Fruit fly (Drosophila melanogaster) whole organism: Measurements from ENCODE around the gene Tbca.

ENCODE experiments used
- CG8478 ChIP-seq: fragments of >200 bp; optimal IDR thresholded peaks from 2 replicates; lab custom pipeline; 2018; ENCODE audit warnings: inconsistent platforms
- Dll ChIP-seq: fragments of >200 bp; optimal IDR thresholded peaks from 2 replicates; lab custom pipeline; 2017
- EcR ChIP-seq, 2 experiments: fragments of >200 bp; optimal IDR thresholded peaks; 2 replicates each; lab custom pipeline; 2017; ENCODE audit warnings: missing biosample characterization in 2 of 2, missing genetic modification characterization in 2 of 2, missing genetic modification reagents in 2 of 2
- pan ChIP-seq: fragments of >200 bp; optimal IDR thresholded peaks from 2 replicates; lab custom pipeline; 2017
- psq ChIP-seq: fragments of >200 bp; optimal IDR thresholded peaks from 2 replicates; lab custom pipeline; 2017
- usp ChIP-seq: fragments of >200 bp; optimal IDR thresholded peaks from 2 replicates; lab custom pipeline; 2017; ENCODE audit warnings: missing biosample characterization, missing genetic modification characterization, mixed read lengths

The Tbca gene

DNA sequence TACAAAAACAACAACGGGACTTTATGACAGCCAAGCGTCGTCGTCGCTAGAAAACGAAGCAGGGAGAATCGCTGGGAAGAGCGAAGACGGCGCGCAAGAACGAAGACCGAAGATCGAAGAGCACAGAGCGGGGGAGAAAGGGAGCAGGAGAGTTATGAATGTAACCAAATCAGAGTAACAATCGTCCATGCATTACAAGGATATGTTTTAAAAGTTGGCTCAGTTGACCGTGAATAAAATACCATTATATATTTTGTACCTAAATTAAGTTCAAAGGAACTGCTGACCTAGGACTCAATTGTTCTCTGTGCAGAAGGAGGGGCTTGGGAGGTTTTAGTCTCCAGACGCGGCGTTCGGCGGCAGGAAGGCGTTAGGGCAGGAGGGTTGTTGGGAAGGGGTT, 21.8 kb upstream of the Tbca start:
- TF ChIP-seq usp (no peak), psq (lab: Kevin White, UChicago) (no peak), pan (lab: Kevin White, UChicago) (no peak), CG8478 (no peak), EcR (GFP tag; optimal IDR thresholded peaks at IDR 0.05; lab: Kevin White, UChicago) (no peak)

DNA sequence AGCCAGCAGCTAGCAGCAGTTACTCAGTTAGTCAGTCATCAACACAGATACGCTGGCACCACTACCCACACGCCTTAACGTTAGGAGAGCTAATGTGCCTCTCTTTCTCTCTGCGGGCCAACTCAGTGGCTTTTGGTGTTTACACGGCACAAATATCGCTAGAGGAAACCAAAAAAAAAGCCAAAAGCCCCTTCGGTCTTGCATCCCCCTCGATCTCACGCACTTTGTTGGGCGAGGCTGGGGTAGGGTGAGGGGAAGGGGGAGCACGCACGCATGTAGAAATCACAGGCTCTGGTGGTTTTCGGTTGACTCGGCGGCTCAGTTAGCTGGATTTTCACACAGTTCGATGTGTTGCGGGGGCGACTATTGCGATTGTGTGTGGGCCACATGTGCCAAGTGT, 21.3 kb upstream of the Tbca start:
- TF ChIP-seq pan (lab: Kevin White, UChicago) (no peak), CG8478 (no peak), usp (no peak), Dll (no peak)

DNA sequence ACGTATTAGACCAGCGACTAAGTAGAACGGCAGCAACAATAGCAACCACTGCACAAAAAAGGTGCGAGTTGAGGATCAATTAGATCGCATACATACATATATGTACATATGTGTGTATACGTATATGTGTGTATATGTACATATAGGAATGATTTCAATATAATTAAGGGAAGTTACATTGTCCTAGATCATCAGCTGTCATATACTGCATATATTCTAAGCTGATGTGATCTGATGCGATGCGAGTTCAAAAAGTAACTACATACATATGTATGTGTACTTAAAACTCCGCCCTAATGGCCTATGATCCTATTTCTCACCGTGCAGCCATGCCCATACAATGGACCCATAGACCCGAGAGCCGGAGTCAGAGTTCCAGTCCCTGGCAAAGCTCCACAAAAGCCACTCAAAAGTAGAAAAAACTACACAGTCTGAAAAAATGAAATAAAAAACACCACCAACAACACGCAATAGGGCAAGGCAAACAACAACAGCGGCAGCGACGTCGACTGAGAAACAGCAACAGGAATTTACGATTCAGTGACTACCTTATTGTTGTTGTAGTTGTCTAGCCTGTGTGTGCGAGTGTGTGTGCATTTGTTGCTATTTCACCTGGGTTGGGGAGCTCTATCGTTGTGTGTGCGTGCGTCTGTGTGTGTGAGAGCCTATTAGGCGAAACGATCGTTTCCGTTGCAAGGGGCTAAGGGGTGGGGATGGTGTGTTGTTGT, 19.9 kb upstream of the Tbca start:
- TF ChIP-seq EcR (GFP tag; optimal IDR thresholded peaks at IDR 0.05; lab: Kevin White, UChicago), result no peak

DNA sequence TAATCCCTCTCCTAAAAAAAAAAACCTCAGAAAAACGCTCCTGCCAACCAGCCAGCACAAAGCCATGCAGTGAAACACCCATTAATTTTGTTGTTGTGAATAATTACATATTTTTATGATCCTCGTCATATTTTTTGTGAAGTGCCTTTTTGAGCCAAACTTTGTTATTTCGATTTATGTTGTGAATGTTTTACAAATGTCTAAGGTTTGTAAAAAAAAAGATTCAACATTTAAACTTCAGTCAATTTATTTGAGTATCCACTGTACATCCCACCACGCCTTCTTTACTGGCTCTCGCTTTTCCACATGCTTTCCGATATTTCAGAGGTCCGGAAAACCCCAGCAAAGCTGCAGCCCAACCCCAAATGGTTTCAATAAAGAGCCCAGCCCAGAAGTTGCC, 19.2 kb upstream of the Tbca start:
- no peak for TF ChIP-seq EcR (GFP tag; optimal IDR thresholded peaks at IDR 0.05; lab: Kevin White, UChicago)
- TF ChIP-seq Dll, result no peak
- TF ChIP-seq pan (lab: Kevin White, UChicago), result no peak
- no peak for TF ChIP-seq CG8478
- TF ChIP-seq psq (lab: Kevin White, UChicago), result no peak
- TF ChIP-seq usp, result no peak

DNA sequence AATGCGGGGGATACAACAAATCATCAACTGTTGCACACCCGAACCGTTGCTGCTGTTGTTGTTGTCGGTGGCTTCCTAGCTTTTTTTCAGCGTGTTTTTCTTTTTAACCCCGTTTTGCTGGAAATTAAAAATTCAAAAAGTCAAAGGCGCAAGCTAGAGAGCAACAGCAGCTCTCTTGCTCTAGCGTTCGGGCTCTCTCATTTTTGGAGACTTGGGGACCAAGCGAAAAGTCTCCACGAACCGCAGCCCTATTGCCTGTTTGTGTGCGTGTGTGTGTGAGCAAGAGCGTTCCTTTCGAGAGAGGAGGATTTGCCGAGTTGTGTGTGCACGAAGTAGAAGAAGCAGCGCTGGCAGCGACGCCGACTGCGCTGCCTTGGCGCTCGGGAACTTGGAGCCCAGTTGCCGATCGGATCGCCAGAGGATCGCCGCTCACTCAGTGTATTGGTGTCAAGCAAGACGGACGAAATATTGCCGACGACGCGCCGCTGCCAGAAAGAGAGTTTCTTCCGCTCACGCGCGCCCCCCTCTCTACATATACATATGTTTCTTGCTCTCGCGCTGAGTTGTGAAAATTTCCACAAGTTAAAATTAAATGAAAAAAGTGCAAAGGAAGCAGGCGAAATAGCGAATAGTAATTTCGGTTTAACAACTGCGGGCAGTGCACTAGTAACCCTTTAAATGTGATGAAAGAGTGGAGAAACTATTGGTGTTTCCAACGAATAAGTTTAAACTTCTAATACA, 18.5 kb upstream of the Tbca start:
- TF ChIP-seq Dll (peak; percentile 91), usp (no peak), EcR (GFP tag; optimal IDR thresholded peaks at IDR 0.05; lab: Kevin White, UChicago) (peak in 1 of 2 experiments; percentile 52)

DNA sequence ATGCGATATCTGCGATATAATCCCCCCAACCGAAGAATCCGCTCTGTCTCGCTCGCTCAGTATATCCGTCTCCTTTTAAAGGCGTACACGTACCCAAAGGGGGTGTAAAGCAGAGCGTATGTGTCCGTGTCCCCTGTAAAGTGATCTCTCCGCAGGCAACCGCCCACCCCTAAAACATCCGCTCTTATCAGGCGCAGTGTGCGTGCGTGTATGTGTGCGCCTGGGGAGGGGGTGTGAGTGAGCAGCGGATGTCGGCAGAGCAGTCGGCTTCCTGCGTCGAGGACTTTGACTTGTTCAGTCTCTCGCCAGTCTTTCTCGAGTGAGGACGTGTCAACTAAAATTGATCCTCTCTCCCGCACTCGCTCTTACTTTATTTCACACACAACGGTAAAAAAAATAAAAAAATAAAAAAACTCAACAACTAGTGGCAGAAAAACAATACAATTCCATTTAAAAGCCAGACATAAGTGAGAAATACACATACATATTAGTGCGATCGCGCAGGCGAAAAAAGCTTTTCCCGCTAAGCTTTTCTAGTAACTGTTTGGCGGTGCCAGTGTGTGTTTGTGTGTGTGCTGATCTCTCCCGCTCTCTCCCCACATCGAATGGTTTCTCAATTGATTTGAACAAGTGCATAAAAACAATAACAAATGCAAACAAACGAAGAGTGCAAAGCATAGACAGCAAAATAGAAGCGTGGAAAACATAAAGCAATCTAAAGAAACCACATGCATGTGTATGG, 17.6 kb upstream of the Tbca start:
- no peak for TF ChIP-seq CG8478
- TF ChIP-seq Dll, result peak; percentile 32

DNA sequence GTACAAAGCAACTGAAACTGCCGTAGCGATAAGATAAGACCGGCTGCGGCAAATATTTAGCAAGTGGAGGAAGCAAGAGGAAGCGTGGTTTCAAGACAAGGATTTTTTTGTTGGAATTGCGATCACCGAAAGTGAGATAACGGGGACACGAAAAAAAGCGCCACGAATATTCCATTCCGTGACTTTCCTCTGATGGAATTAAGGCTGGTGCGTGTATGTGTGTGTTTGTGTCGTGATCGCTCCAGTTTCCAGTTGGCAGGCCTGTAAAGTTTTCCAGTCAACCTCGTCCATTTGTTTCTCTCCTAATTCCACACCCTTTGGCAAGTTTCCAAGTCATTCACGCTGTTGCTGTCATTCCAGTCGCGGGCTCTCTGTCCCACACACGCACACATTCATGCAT, 17.0 kb upstream of the Tbca start:
- TF ChIP-seq EcR (GFP tag; optimal IDR thresholded peaks at IDR 0.05; lab: Kevin White, UChicago), result no peak
- TF ChIP-seq psq (lab: Kevin White, UChicago), result no peak
- no peak for TF ChIP-seq CG8478
- no peak for TF ChIP-seq usp
- TF ChIP-seq pan (lab: Kevin White, UChicago), result no peak
- no peak for TF ChIP-seq Dll

DNA sequence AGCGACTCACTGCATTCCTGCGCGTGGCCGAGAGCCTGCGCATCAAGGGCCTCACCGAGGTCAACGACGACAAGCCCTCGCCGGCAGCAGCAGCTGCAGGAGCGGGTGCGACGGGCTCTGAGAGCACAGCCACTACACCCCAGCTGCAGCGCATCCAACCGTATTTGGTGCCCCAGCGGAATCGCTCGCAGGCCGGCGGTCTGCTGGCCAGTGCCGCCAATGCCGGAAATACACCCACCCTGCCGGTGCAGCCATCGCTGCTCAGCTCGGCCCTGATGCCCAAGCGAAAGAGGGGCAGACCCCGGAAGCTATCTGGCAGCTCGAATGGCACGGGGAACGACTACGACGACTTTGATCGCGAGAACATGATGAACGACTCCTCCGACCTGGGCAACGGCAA, 15.5 kb upstream of the Tbca start:
- TF ChIP-seq EcR (GFP tag; optimal IDR thresholded peaks at IDR 0.05; lab: Kevin White, UChicago), result no peak
- TF ChIP-seq CG8478, result no peak
- TF ChIP-seq usp, result no peak
- TF ChIP-seq Dll, result no peak
- no peak for TF ChIP-seq psq (lab: Kevin White, UChicago)
- no peak for TF ChIP-seq pan (lab: Kevin White, UChicago)

DNA sequence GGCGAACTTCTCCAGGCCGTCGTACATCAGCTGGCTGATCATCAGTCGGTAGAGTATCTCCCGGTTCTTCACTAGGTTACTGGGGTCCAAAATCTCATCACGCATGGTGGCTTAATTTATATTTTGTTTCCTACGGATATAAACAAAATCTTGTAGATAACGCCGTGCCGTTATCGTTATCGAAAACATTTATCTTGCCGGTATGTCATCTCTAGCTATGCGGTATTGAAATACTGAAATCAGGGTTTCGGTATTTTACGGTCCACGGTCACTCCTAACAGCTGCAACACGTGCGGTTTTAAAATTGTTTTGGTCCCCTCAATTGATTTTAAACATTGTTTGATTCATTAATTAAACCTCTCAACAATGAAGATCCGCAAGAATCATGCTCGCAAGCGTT, 6.5 kb upstream of the Tbca start, which contains the start of the genes CstF50 and CG11563:
CstF50 (minus strand) TSS at position 188 of the 400 bp plus-strand sequence.
CG11563 (plus strand) TSS at position 260 of the 400 bp plus-strand sequence.
- TF ChIP-seq usp, result no peak
- no peak for TF ChIP-seq Dll
- TF ChIP-seq CG8478, result no peak
- no peak for TF ChIP-seq psq (lab: Kevin White, UChicago)
- no peak for TF ChIP-seq pan (lab: Kevin White, UChicago)
- no peak for TF ChIP-seq EcR (GFP tag; optimal IDR thresholded peaks at IDR 0.05; lab: Kevin White, UChicago)

DNA sequence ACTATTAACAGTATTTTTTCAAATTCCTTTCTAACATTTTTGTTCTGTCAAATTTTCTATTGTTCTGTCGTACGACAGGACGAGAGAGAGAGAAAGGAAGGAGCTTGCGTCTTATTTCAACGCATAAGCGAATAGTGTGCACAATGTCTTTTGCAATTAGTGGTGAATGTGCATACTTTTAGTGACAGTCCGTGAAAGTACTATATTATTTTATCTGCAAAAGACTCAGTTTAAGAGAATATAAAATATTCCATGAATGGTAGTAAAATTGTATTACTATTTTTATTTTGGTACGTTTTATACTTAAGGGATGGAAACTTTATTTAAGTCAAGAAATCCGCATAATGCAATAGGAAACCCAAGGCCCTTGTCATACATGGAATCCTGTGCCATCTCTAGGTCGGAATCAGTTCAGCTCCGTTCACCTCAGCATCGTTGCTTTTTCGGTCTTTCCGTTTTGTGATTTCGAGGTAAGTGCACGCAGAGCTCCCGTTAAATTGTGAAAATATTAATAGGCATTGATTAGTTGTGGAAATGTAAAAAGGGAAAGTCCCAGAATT, 5.2 kb upstream of the Tbca start, which contains the start of gene eEF1alpha2:
eEF1alpha2 (plus strand) TSS at position 409 of the 560 bp plus-strand sequence.
- TF ChIP-seq psq (lab: Kevin White, UChicago) (no peak), EcR (GFP tag; optimal IDR thresholded peaks at IDR 0.05; lab: Kevin White, UChicago) (no peak), pan (lab: Kevin White, UChicago) (no peak), usp (no peak), CG8478 (no peak), Dll (no peak)

DNA sequence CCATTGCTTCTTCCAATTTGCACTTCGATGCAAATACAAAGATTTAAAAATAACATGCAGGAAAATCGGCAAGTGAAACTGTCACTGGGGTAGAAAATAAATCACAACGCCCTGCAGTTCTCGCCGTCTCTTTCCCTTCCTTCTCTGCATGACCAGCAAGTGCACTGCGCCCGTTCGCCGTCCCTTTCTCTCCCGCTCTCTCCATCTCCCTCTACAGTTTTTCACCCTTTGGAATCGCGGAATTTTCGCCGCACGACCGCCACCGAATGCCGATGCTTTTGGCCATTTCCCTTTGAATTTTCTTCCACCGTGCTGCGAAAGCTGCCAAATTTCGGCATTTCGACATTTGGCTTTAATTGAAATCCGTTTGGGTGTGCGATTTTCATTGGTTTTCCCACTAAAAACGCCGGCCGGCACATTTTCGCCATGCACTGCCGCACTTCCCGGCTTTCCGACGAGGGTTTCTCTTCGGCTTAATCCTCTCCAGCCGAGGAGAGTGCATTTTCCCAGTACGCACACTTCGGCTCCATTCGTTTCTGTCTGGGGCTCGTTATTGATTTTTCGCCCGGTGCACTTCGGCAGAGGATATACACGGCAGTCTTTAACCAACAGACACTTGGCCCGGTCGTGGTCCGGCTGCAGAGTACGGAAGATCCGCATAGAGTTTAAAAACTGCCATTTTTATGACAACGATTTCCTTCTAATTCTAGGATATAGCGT, 4.1 kb upstream of the Tbca start:
- TF ChIP-seq CG8478 (no peak), psq (lab: Kevin White, UChicago) (no peak), usp (no peak), EcR (GFP tag; optimal IDR thresholded peaks at IDR 0.05; lab: Kevin White, UChicago) (no peak), Dll (no peak), pan (lab: Kevin White, UChicago) (no peak)

DNA sequence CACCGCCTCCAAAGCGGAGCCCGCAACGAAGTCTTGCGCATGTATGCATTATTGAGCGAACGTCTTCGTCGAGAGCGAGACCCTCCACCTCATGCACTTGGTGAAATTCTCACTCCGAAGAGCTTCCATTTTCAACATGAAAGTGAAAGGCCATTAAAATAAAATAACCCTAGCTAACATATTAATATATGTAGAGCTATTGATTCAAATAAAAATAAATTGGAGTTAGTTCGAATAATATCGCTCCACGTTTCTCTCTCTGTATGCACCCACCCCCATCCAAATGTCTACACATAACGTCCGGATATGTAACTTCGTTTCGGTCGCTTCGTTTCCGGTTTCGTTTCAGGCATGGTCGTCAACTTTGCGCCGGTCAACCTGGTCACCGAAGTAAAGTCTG, 2.0 kb upstream of the Tbca start:
- TF ChIP-seq psq (lab: Kevin White, UChicago) (no peak), pan (lab: Kevin White, UChicago) (no peak), EcR (GFP tag; optimal IDR thresholded peaks at IDR 0.05; lab: Kevin White, UChicago) (no peak), Dll (no peak), usp (no peak), CG8478 (no peak)
